Fruit fly (Drosophila melanogaster) Kc167 (cell line): ENCODE measurements around the gene rg.

Experiments
- h ChIP-seq: fragments of >200 bp; optimal IDR thresholded peaks from 3 replicates; lab custom pipeline; 2018; ENCODE audit warnings: missing external identifiers
- ttk ChIP-seq: sonication (Bioruptor generic); optimal IDR thresholded peaks from 2 replicates; lab custom pipeline; 2017; ENCODE audit warnings: missing external identifiers

dm6 chrX:5045158-5045557 lies 40.4 kb upstream of the rg start:
- TF ChIP-seq h (lab: Kevin White, UChicago) (no peak), ttk (lab: Kevin White, UChicago) (no peak)
